Worm (Caenorhabditis elegans): ENCODE results near the gene dlg-1.

The dlg-1 gene

DNA sequence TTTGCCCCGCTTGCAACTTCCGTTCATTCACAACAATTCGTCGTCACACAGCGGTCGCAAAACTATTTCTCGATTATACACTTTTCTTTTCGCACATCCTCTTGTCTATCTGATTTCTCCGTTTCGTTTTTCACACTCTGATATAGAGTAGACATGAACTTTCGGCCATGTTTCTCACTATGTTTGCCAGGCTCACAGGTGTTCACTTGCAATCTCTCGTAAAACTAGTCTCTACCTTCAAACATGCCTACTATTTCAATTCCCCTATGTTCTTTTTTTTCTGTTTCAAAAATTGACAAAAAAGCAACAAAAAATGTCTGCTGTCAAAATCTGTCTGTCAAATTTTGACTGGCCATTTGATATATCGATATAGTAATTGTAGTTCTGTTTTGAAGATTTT lies 22.3 kb upstream of the dlg-1 start:
- no peak for TF ChIP-seq Y79H2A.3 (GFP tag; conservative IDR thresholded peaks at IDR 0.05)
- TF ChIP-seq nfya-1 (tag; optimal IDR thresholded peaks at IDR 0.05; ENCODE audit: borderline replicate concordance, insufficient read depth) = no peak
- TF ChIP-seq snpc-4 (GFP tag; optimal IDR thresholded peaks at IDR 0.05) = no peak
- TF ChIP-seq snpc-4 (tag; optimal IDR thresholded peaks at IDR 0.05) = no peak
- TF ChIP-seq ceh-27 (GFP tag; optimal IDR thresholded peaks at IDR 0.05) = no peak
- TF ChIP-seq egl-18 (GFP tag; IDR thresholded peaks at IDR 0.05) = no peak
- TF ChIP-seq F22D6.2 (tag; optimal IDR thresholded peaks at IDR 0.05) = no peak
- TF ChIP-seq C17E4.6 (GFP tag; IDR thresholded peaks at IDR 0.05) = no peak
- TF ChIP-seq mcd-1 (GFP tag; IDR thresholded peaks at IDR 0.05) = no peak

DNA sequence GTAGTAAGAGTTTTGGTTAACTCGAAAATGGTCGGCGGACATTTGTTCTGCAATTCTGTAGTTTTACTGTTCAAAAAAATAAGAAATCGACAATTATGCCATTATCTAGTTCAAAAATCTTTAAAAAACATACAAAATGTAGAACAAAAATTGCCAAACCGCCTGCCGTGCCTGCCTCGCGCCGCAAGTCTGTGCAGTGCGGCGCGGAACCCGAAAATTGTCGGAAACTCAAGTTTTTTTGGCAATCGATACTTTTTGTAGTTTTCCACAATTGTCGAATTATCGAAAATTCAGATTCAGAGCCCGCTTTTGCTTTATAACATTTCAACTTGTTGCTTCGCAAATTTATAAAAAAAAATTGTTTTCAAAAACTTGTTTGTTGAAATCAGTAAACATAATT lies 21.5 kb upstream of the dlg-1 start:
- TF ChIP-seq lin-54 (GFP tag; optimal IDR thresholded peaks at IDR 0.05) (no peak), hlh-26 (GFP tag; conservative IDR thresholded peaks at IDR 0.05) (no peak), him-1 (tag; optimal IDR thresholded peaks at IDR 0.05) (no peak), K11D2.4 (GFP tag; IDR thresholded peaks at IDR 0.05) (no peak), ceh-58 (GFP tag; IDR thresholded peaks at IDR 0.05) (no peak), ztf-28 (GFP tag; IDR thresholded peaks at IDR 0.05) (no peak), lin-40 (tag; optimal IDR thresholded peaks at IDR 0.05) (no peak), snpc-1.1 (tag; optimal IDR thresholded peaks at IDR 0.05; ENCODE audit: insufficient read depth) (no peak), somi-1 (GFP tag; optimal IDR thresholded peaks at IDR 0.05) (no peak), lag-1 (GFP tag; IDR thresholded peaks at IDR 0.05) (no peak), nfya-1 (tag; optimal IDR thresholded peaks at IDR 0.05; ENCODE audit: borderline replicate concordance, insufficient read depth) (no peak), let-526 (GFP tag; IDR thresholded peaks at IDR 0.05) (no peak), tbp1 (GFP tag; optimal IDR thresholded peaks at IDR 0.05) (no peak), bed-2 (GFP tag; IDR thresholded peaks at IDR 0.05) (no peak), F22D6.2 (tag; optimal IDR thresholded peaks at IDR 0.05) (no peak), ama-1 (optimal IDR thresholded peaks at IDR 0.05) (no peak), ama-1 (GFP tag; optimal IDR thresholded peaks at IDR 0.05) (no peak), C17E4.6 (GFP tag; IDR thresholded peaks at IDR 0.05) (no peak)

DNA sequence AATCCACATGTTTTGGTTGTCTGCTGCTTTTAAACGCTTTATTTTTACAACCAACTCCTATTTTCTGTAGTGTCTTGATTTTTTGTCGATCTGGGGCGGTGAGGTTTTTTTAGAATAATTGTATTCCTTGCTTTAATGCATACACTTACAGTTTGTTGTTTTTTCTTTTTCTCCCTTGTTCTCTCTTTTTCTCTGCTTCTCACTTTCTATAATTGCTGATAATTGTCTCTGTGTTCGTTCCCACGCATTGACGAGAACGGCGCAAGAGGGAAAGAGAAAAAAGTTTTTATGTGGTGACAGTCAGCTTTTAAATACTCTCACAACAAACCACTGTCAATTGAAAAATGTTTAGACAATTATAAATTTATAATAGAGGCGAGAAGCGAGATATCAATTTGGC lies 20.8 kb upstream of the dlg-1 start:
- TF ChIP-seq nhr-80 (tag; optimal IDR thresholded peaks at IDR 0.05) (peak; percentile 37), rpc-1 (optimal IDR thresholded peaks at IDR 0.05) (no peak), rpc-1 (tag; optimal IDR thresholded peaks at IDR 0.05) (no peak), madf-8 (GFP tag; conservative IDR thresholded peaks at IDR 0.05) (no peak)

DNA sequence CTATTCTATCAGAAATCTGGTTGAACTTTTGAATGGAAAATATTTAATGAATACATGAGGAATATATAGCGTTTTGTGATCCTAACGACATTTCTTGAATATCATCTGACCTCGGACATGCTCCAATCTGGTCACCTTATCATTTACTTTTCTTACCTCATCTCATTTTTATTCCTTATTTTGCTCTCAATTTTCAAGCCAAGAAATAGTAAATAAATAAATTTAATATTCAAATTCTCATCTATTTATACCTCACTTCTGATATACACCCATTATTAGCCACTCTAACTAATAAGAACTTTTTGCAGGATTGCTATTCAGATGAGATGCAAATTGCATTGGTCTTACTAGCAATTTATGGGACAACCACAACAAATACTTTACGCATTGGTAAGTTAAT lies 18.6 kb upstream of the dlg-1 start, which contains the start of gene ddr-1:
Gene ddr-1 (plus strand): TSS at position 301 of the 400 bp plus-strand sequence.
- no peak for TF ChIP-seq somi-1 (GFP tag; optimal IDR thresholded peaks at IDR 0.05)
- TF ChIP-seq him-1 (tag; optimal IDR thresholded peaks at IDR 0.05) = no peak
- no peak for TF ChIP-seq ztf-28 (GFP tag; IDR thresholded peaks at IDR 0.05)
- TF ChIP-seq Y53G8AR.9 (GFP tag; conservative IDR thresholded peaks at IDR 0.05) = no peak
- TF ChIP-seq chd-7 (tag; optimal IDR thresholded peaks at IDR 0.05) = no peak
- TF ChIP-seq ceh-40 (GFP tag; IDR thresholded peaks at IDR 0.05) = no peak
- no peak for TF ChIP-seq bed-2 (GFP tag; IDR thresholded peaks at IDR 0.05)
- no peak for TF ChIP-seq pha-4 (tag; optimal IDR thresholded peaks at IDR 0.05)
- TF ChIP-seq unc-130 (GFP tag; optimal IDR thresholded peaks at IDR 0.05) = no peak
- TF ChIP-seq zfh-2 (GFP tag; conservative IDR thresholded peaks at IDR 0.05) = no peak
- TF ChIP-seq cebp-2 (GFP tag; IDR thresholded peaks at IDR 0.05) = no peak
- TF ChIP-seq snpc-1.3 (tag; optimal IDR thresholded peaks at IDR 0.05; ENCODE audit: insufficient read depth) = no peak
- TF ChIP-seq ama-1 (optimal IDR thresholded peaks at IDR 0.05) = no peak
- TF ChIP-seq ama-1 (GFP tag; optimal IDR thresholded peaks at IDR 0.05) = no peak
- no peak for TF ChIP-seq B0261.1 (tag; optimal IDR thresholded peaks at IDR 0.05)
- TF ChIP-seq lsy-27 (tag; optimal IDR thresholded peaks at IDR 0.05; ENCODE audit: borderline replicate concordance, insufficient read depth) = no peak
- no peak for TF ChIP-seq K11D2.4 (GFP tag; IDR thresholded peaks at IDR 0.05)
- TF ChIP-seq ceh-91 (GFP tag; IDR thresholded peaks at IDR 0.05) = no peak
- no peak for TF ChIP-seq egl-18 (GFP tag; IDR thresholded peaks at IDR 0.05)
- no peak for TF ChIP-seq Y79H2A.3 (GFP tag; conservative IDR thresholded peaks at IDR 0.05)
- no peak for TF ChIP-seq ceh-79 (tag; optimal IDR thresholded peaks at IDR 0.05)

Measured in whole organism, young adult.